Fruit fly (Drosophila melanogaster) whole organism, prepupa: ENCODE results near the gene Lerp.

Experiments
- Blimp-1 ChIP-seq: fragments of 200-800 bp; sonication (Bioruptor generic); optimal IDR thresholded peaks from 3 replicates; lab custom pipeline; 2017; ENCODE audit warnings: missing biosample characterization, missing genetic modification characterization, mild to moderate bottlenecking, moderate library complexity, missing genetic modification reagents
- CG11294 ChIP-seq: fragments of 200-800 bp; sonication (Bioruptor generic); IDR thresholded peaks from 2 replicates; pipeline ENCODE4 v1.3.6; 2022; ENCODE audit warnings: missing biosample characterization, missing genetic modification characterization
- CG11762 ChIP-seq: fragments of 200-800 bp; sonication (Bioruptor generic); optimal IDR thresholded peaks from 3 replicates; lab custom pipeline; 2016; ENCODE audit warnings: missing biosample characterization, missing genetic modification characterization; ENCODE audit not compliant: insufficient read depth
- CG11902 ChIP-seq: fragments of 200-800 bp; sonication (Bioruptor generic); optimal IDR thresholded peaks from 3 replicates; lab custom pipeline; 2016; ENCODE audit warnings: missing biosample characterization, missing genetic modification characterization
- CG15336 ChIP-seq: fragments of 200-800 bp; sonication (Bioruptor generic); IDR thresholded peaks from 2 replicates; pipeline ENCODE4 v1.3.6; 2022; ENCODE audit warnings: missing biosample characterization, missing genetic modification characterization
- CG1621 ChIP-seq: fragments of 200-800 bp; sonication (Bioruptor generic); optimal IDR thresholded peaks from 3 replicates; lab custom pipeline; 2018; ENCODE audit warnings: missing biosample characterization, mild to moderate bottlenecking, missing genetic modification characterization
- CG16779 ChIP-seq: fragments of 200-800 bp; sonication (Bioruptor generic); optimal IDR thresholded peaks from 3 replicates; lab custom pipeline; 2017; ENCODE audit warnings: missing biosample characterization, mild to moderate bottlenecking, missing genetic modification characterization
- CG3032 ChIP-seq: fragments of 200-800 bp; optimal IDR thresholded peaks from 2 replicates; lab custom pipeline; 2019; ENCODE audit warnings: missing biosample characterization, mild to moderate bottlenecking, missing genetic modification characterization, moderate library complexity
- CG32006 ChIP-seq: fragments of 200-800 bp; sonication (Bioruptor generic); optimal IDR thresholded peaks from 3 replicates; lab custom pipeline; 2017; ENCODE audit warnings: missing biosample characterization, mild to moderate bottlenecking, missing genetic modification characterization
- CG3919 ChIP-seq: fragments of 200-800 bp; sonication (Bioruptor generic); optimal IDR thresholded peaks from 3 replicates; lab custom pipeline; 2016; ENCODE audit warnings: missing biosample characterization, missing genetic modification characterization
- CG6792 ChIP-seq: fragments of 200-800 bp; sonication (Bioruptor generic); optimal IDR thresholded peaks from 3 replicates; lab custom pipeline; 2016; ENCODE audit warnings: missing biosample characterization, missing genetic modification characterization
- CG6808 ChIP-seq: fragments of 200-800 bp; sonication (Bioruptor generic); optimal IDR thresholded peaks from 3 replicates; lab custom pipeline; 2017; ENCODE audit warnings: missing biosample characterization, missing genetic modification characterization, mild to moderate bottlenecking, moderate library complexity, missing genetic modification reagents
- CG6854 ChIP-seq: fragments of 200-800 bp; sonication (Bioruptor generic); optimal IDR thresholded peaks from 2 replicates; lab custom pipeline; 2017; ENCODE audit warnings: missing biosample characterization, mild to moderate bottlenecking, missing genetic modification characterization
- CG7368 ChIP-seq: fragments of 200-800 bp; sonication (Bioruptor generic); optimal IDR thresholded peaks from 3 replicates; lab custom pipeline; 2016; ENCODE audit warnings: missing biosample characterization, missing genetic modification characterization
- CG8632 ChIP-seq: fragments of 200-800 bp; sonication (Bioruptor generic); optimal IDR thresholded peaks from 3 replicates; lab custom pipeline; 2016; ENCODE audit warnings: missing biosample characterization, missing genetic modification characterization
- Eip75B ChIP-seq: fragments of 200-800 bp; sonication (Bioruptor generic); optimal IDR thresholded peaks from 3 replicates; lab custom pipeline; 2016; ENCODE audit warnings: missing biosample characterization, missing genetic modification characterization
- Eip78C ChIP-seq: fragments of 200-800 bp; sonication (Bioruptor generic); peaks from one replicate; lab custom pipeline; 2016; ENCODE audit warnings: missing biosample characterization, missing genetic modification characterization
- Eip93F ChIP-seq: fragments of 200-800 bp; sonication (Bioruptor generic); optimal IDR thresholded peaks from 2 replicates; lab custom pipeline; 2016; ENCODE audit warnings: missing biosample characterization, mild to moderate bottlenecking, missing genetic modification characterization
- Ets21C ChIP-seq: fragments of 200-800 bp; sonication (Bioruptor generic); optimal IDR thresholded peaks from 3 replicates; lab custom pipeline; 2016; ENCODE audit warnings: missing biosample characterization, missing genetic modification characterization
- Gug ChIP-seq: fragments of 200-800 bp; sonication (Bioruptor generic); IDR thresholded peaks from 2 replicates; pipeline ENCODE4 v1.3.6; 2022; ENCODE audit warnings: missing biosample characterization, missing genetic modification characterization
- Hr38 ChIP-seq: sonication (Bioruptor generic); optimal IDR thresholded peaks from 2 replicates; lab custom pipeline; 2016; ENCODE audit warnings: missing biosample characterization, missing genetic modification characterization
- Hr4 ChIP-seq: fragments of 200-800 bp; sonication (Bioruptor generic); optimal IDR thresholded peaks from 3 replicates; lab custom pipeline; 2016; ENCODE audit warnings: missing biosample characterization, missing genetic modification characterization
- Met ChIP-seq: fragments of 200-800 bp; sonication (Bioruptor generic); optimal IDR thresholded peaks from 3 replicates; lab custom pipeline; 2016; ENCODE audit warnings: missing biosample characterization, missing genetic modification characterization
- Smox ChIP-seq: fragments of 200-800 bp; sonication (Bioruptor generic); optimal IDR thresholded peaks from 3 replicates; lab custom pipeline; 2016; ENCODE audit warnings: missing biosample characterization, missing genetic modification characterization
- Sox102F ChIP-seq: fragments of 200-800 bp; sonication (Bioruptor generic); optimal IDR thresholded peaks from 2 replicates; lab custom pipeline; 2016; ENCODE audit warnings: missing biosample characterization, mild to moderate bottlenecking, missing genetic modification characterization
- Sox14 ChIP-seq: fragments of 200-800 bp; sonication (Bioruptor generic); optimal IDR thresholded peaks from 3 replicates; lab custom pipeline; 2016; ENCODE audit warnings: missing biosample characterization, missing genetic modification characterization
- Sox15 ChIP-seq: fragments of 200-800 bp; sonication (Bioruptor generic); optimal IDR thresholded peaks from 3 replicates; lab custom pipeline; 2016; ENCODE audit warnings: missing biosample characterization, missing genetic modification characterization
- achi ChIP-seq: fragments of 200-800 bp; sonication (Bioruptor generic); optimal IDR thresholded peaks from 3 replicates; lab custom pipeline; 2016; ENCODE audit warnings: missing biosample characterization, missing genetic modification characterization
- acj6 ChIP-seq: fragments of 200-800 bp; sonication (Bioruptor generic); optimal IDR thresholded peaks from 3 replicates; lab custom pipeline; 2016; ENCODE audit warnings: missing biosample characterization, missing genetic modification characterization
- dsx ChIP-seq: fragments of 200-800 bp; optimal IDR thresholded peaks from 3 replicates; lab custom pipeline; 2019; ENCODE audit warnings: missing biosample characterization, mild to moderate bottlenecking, missing genetic modification characterization, moderate library complexity; ENCODE audit not compliant: poor library complexity, severe bottlenecking
- eg ChIP-seq: fragments of 200-800 bp; sonication (Bioruptor generic); IDR thresholded peaks from 3 replicates; pipeline ENCODE4 v1.3.6; 2022; ENCODE audit warnings: missing biosample characterization, missing genetic modification characterization
- esn ChIP-seq: fragments of 200-800 bp; sonication (Bioruptor generic); optimal IDR thresholded peaks from 2 replicates; lab custom pipeline; 2016; ENCODE audit warnings: missing biosample characterization, mild to moderate bottlenecking, missing genetic modification characterization, moderate library complexity
- fd59A ChIP-seq: fragments of 200-800 bp; sonication (Bioruptor generic); optimal IDR thresholded peaks from 2 replicates; lab custom pipeline; 2017; ENCODE audit warnings: missing biosample characterization, mild to moderate bottlenecking, missing genetic modification characterization, missing genetic modification reagents
- fd85E ChIP-seq: fragments of 200-800 bp; sonication (Bioruptor generic); optimal IDR thresholded peaks from 3 replicates; lab custom pipeline; 2016; ENCODE audit warnings: missing biosample characterization, missing genetic modification characterization
- fkh ChIP-seq: fragments of 200-800 bp; sonication (Bioruptor generic); optimal IDR thresholded peaks from 3 replicates; lab custom pipeline; 2017; ENCODE audit warnings: missing biosample characterization, mild to moderate bottlenecking, missing genetic modification characterization, moderate library complexity
- net ChIP-seq: fragments of 200-800 bp; sonication (Bioruptor generic); optimal IDR thresholded peaks from 3 replicates; lab custom pipeline; 2016; ENCODE audit warnings: missing biosample characterization, missing genetic modification characterization
- pdm3 ChIP-seq: fragments of 200-800 bp; sonication (Bioruptor generic); optimal IDR thresholded peaks from 3 replicates; lab custom pipeline; 2016; ENCODE audit warnings: missing biosample characterization, missing genetic modification characterization
- salr ChIP-seq, 2 experiments: fragments of 200-800 bp; sonication (Bioruptor generic); optimal IDR thresholded peaks; 3 replicates each; lab custom pipeline; 2016 to 2018; ENCODE audit warnings: missing biosample characterization in 2 of 2, missing genetic modification characterization in 2 of 2, mild to moderate bottlenecking in 1 of 2
- spab ChIP-seq: fragments of 200-800 bp; sonication (Bioruptor generic); optimal IDR thresholded peaks from 2 replicates; lab custom pipeline; 2017; ENCODE audit warnings: missing biosample characterization, mild to moderate bottlenecking, missing genetic modification characterization, missing genetic modification reagents
- topi ChIP-seq: fragments of 200-800 bp; sonication (Bioruptor generic); optimal IDR thresholded peaks from 3 replicates; lab custom pipeline; 2016; ENCODE audit warnings: missing biosample characterization, missing genetic modification characterization
- vri ChIP-seq: fragments of 200-800 bp; sonication (Bioruptor generic); optimal IDR thresholded peaks from 3 replicates; lab custom pipeline; 2016; ENCODE audit warnings: missing biosample characterization, mild to moderate bottlenecking, missing genetic modification characterization

The Lerp gene

dm6 chr3R:26899982-26900381, 37.1 kb upstream of the Lerp start (continued):
- peak; percentile 35 for TF ChIP-seq topi (GFP tag; lab: Kevin White, UChicago)
- TF ChIP-seq Eip93F (GFP tag; lab: Kevin White, UChicago): no peak
- TF ChIP-seq CG32006 (GFP tag; lab: Kevin White, UChicago): peak; percentile 68
- TF ChIP-seq net (GFP tag; lab: Kevin White, UChicago): peak; percentile 35
- no peak for TF ChIP-seq CG16779 (tag; lab: Kevin White, UChicago)
- no peak for TF ChIP-seq Hr38 (GFP tag; lab: Kevin White, UChicago)
- TF ChIP-seq Sox15 (GFP tag; lab: Kevin White, UChicago): peak; percentile 29
- peak; percentile 52 for TF ChIP-seq esn
- peak; percentile 51 for TF ChIP-seq CG6792
- no peak for TF ChIP-seq CG6854 (GFP tag; lab: Kevin White, UChicago)
- peak; percentile 13 for TF ChIP-seq CG7368 (GFP tag; lab: Kevin White, UChicago)
- TF ChIP-seq Sox102F (GFP tag; lab: Kevin White, UChicago): peak; percentile 53
- no peak for TF ChIP-seq dsx
- no peak for TF ChIP-seq fd85E
- TF ChIP-seq achi (GFP tag; lab: Kevin White, UChicago): peak; percentile 60
- peak; percentile 85 for TF ChIP-seq Eip78C (GFP tag; lab: Kevin White, UChicago)
- peak; percentile 67 for TF ChIP-seq eg (GFP tag; lab: Robert Waterston, UW)
- TF ChIP-seq Ets21C (GFP tag; lab: Kevin White, UChicago): no peak
- 0 out of 2 replicates have a peak, but pooled peaks have one; percentile 20 for TF ChIP-seq CG11294 (GFP tag; lab: Robert Waterston, UW)
- TF ChIP-seq Hr4 (GFP tag; lab: Kevin White, UChicago): peak; percentile 61
- TF ChIP-seq salr (GFP tag; optimal IDR thresholded peaks at IDR 0.05; lab: Kevin White, UChicago): peak in 1 of 2 experiments; percentile 22
- TF ChIP-seq CG15336 (GFP tag; lab: Robert Waterston, UW): peak; percentile 76
- TF ChIP-seq Met: peak; percentile 22
- TF ChIP-seq CG8632 (GFP tag; lab: Kevin White, UChicago): peak; percentile 45
- TF ChIP-seq Smox (GFP tag; lab: Kevin White, UChicago): no peak
- peak; percentile 67 for TF ChIP-seq CG3919 (GFP tag; lab: Kevin White, UChicago)
- TF ChIP-seq CG11762 (GFP tag; lab: Kevin White, UChicago): peak; percentile 5
- TF ChIP-seq CG11902 (GFP tag; lab: Kevin White, UChicago): peak; percentile 24
- peak; percentile 39 for TF ChIP-seq Sox14
- no peak for TF ChIP-seq fd59A (GFP tag; lab: Kevin White, UChicago)
- TF ChIP-seq Blimp-1: no peak
- peak; percentile 57 for TF ChIP-seq pdm3 (GFP tag; lab: Kevin White, UChicago)
- no peak for TF ChIP-seq fkh (GFP tag; lab: Kevin White, UChicago)
- TF ChIP-seq Gug: peak; percentile 35; the same call in 1 of the 2 replicates
- TF ChIP-seq vri: peak; percentile 14
- peak; percentile 62 for TF ChIP-seq acj6 (GFP tag; lab: Kevin White, UChicago)
- no peak for TF ChIP-seq spab (GFP tag; lab: Kevin White, UChicago)
- TF ChIP-seq CG6808: no peak
- TF ChIP-seq, all 60 proteins: peak for 40

- TF ChIP-seq esn (no peak), CG1621 (tag; lab: Kevin White, UChicago) (no peak), Eip75B (GFP tag; lab: Kevin White, UChicago) (no peak), CG11902 (GFP tag; lab: Kevin White, UChicago) (no peak), CG3032 (tag; lab: Kevin White, UChicago) (no peak)
Observed at dm6 chr3R:26897302-26897701, 34.4 kb upstream of the Lerp start.
